Fruit fly (Drosophila melanogaster): ENCODE results near the gene CG7518.

CG7518 gene

dm6 chr3R:13051942-13052693 lies 54.2 kb downstream of the CG7518 start, which contains the start of gene pic:
pic (plus strand) TSS chr3R:13052245.
- no peak for TF ChIP-seq usp (GFP tag; optimal IDR thresholded peaks at IDR 0.05)
- TF ChIP-seq Hr83 (GFP tag; optimal IDR thresholded peaks at IDR 0.05; ENCODE audit: poor library complexity, severe bottlenecking) = peak; percentile 74
- no peak for TF ChIP-seq HLH106 (tag; optimal IDR thresholded peaks at IDR 0.05)
- no peak for TF ChIP-seq GATAd (GFP tag; optimal IDR thresholded peaks at IDR 0.05)

dm6 chr3R:13056553-13056952 lies 58.7 kb downstream of the CG7518 start:
- TF ChIP-seq sage (GFP tag; optimal IDR thresholded peaks at IDR 0.05) = no peak
- no peak for TF ChIP-seq foxo (GFP tag; optimal IDR thresholded peaks at IDR 0.05)
- no peak for TF ChIP-seq tai (GFP tag; optimal IDR thresholded peaks at IDR 0.05)
- no peak for TF ChIP-seq ey (GFP tag; optimal IDR thresholded peaks at IDR 0.05)
- no peak for TF ChIP-seq Dfd (GFP tag; optimal IDR thresholded peaks at IDR 0.05)
- TF ChIP-seq woc (GFP tag; optimal IDR thresholded peaks at IDR 0.05) = no peak
- TF ChIP-seq lola (GFP tag; optimal IDR thresholded peaks at IDR 0.05) = no peak
- no peak for TF ChIP-seq Hnf4 (GFP tag; optimal IDR thresholded peaks at IDR 0.05)
- no peak for TF ChIP-seq Myc (optimal IDR thresholded peaks at IDR 0.05)
- no peak for TF ChIP-seq brk (GFP tag; optimal IDR thresholded peaks at IDR 0.05)
- TF ChIP-seq CrebA (GFP tag; optimal IDR thresholded peaks at IDR 0.05; ENCODE audit: borderline replicate concordance) = no peak
- no peak for TF ChIP-seq dsf (GFP tag; optimal IDR thresholded peaks at IDR 0.05; ENCODE audit: borderline replicate concordance)
- no peak for TF ChIP-seq CG32264 (GFP tag; optimal IDR thresholded peaks at IDR 0.05)
- TF ChIP-seq Vsx2 (GFP tag; optimal IDR thresholded peaks at IDR 0.05; ENCODE audit: partially characterized antibody) = no peak
- no peak for TF ChIP-seq br (GFP tag; optimal IDR thresholded peaks at IDR 0.05)
- TF ChIP-seq Mio (GFP tag; optimal IDR thresholded peaks at IDR 0.05) = no peak
- TF ChIP-seq HLH106 (tag; optimal IDR thresholded peaks at IDR 0.05) = no peak
- no peak for TF ChIP-seq pan (optimal IDR thresholded peaks at IDR 0.05)
- no peak for TF ChIP-seq Dif (GFP tag; optimal IDR thresholded peaks at IDR 0.05; ENCODE audit: partially characterized antibody)

dm6 chr3R:13057121-13057805 lies 59.4 kb downstream of the CG7518 start, which contains the start of gene sim:
sim (plus strand) TSS chr3R:13057755.
- no peak for TF ChIP-seq psq (GFP tag; optimal IDR thresholded peaks at IDR 0.05)
- TF ChIP-seq CrebA (GFP tag; optimal IDR thresholded peaks at IDR 0.05; ENCODE audit: borderline replicate concordance) = no peak
- TF ChIP-seq lola (GFP tag; optimal IDR thresholded peaks at IDR 0.05) = no peak
- no peak for TF ChIP-seq brk (GFP tag; optimal IDR thresholded peaks at IDR 0.05)
- TF ChIP-seq CG9705 (GFP tag; optimal IDR thresholded peaks at IDR 0.05) = no peak
- TF ChIP-seq Sp1 (GFP tag; optimal IDR thresholded peaks at IDR 0.05) = no peak
- TF ChIP-seq HLH106 (tag; optimal IDR thresholded peaks at IDR 0.05) = no peak
- TF ChIP-seq Hnf4 (GFP tag; optimal IDR thresholded peaks at IDR 0.05) = no peak
- no peak for TF ChIP-seq rgr (GFP tag; optimal IDR thresholded peaks at IDR 0.05)
